Fruit fly (Drosophila melanogaster) whole organism, prepupa: Measurements from ENCODE around the gene wisp.

Experiments used
- CG11902 ChIP-seq: fragments of 200-800 bp; sonication (Bioruptor generic); optimal IDR thresholded peaks from 3 replicates; lab custom pipeline; 2016; ENCODE audit warnings: missing biosample characterization, missing genetic modification characterization
- CG16779 ChIP-seq: fragments of 200-800 bp; sonication (Bioruptor generic); optimal IDR thresholded peaks from 3 replicates; lab custom pipeline; 2017; ENCODE audit warnings: missing biosample characterization, mild to moderate bottlenecking, missing genetic modification characterization
- CG3032 ChIP-seq: fragments of 200-800 bp; optimal IDR thresholded peaks from 2 replicates; lab custom pipeline; 2019; ENCODE audit warnings: missing biosample characterization, mild to moderate bottlenecking, missing genetic modification characterization, moderate library complexity
- CG32006 ChIP-seq: fragments of 200-800 bp; sonication (Bioruptor generic); optimal IDR thresholded peaks from 3 replicates; lab custom pipeline; 2017; ENCODE audit warnings: missing biosample characterization, mild to moderate bottlenecking, missing genetic modification characterization
- CG6276 ChIP-seq: fragments of 200-800 bp; sonication (Bioruptor generic); optimal IDR thresholded peaks from 2 replicates; lab custom pipeline; 2017; ENCODE audit warnings: missing biosample characterization, mild to moderate bottlenecking, missing genetic modification characterization

DNA sequence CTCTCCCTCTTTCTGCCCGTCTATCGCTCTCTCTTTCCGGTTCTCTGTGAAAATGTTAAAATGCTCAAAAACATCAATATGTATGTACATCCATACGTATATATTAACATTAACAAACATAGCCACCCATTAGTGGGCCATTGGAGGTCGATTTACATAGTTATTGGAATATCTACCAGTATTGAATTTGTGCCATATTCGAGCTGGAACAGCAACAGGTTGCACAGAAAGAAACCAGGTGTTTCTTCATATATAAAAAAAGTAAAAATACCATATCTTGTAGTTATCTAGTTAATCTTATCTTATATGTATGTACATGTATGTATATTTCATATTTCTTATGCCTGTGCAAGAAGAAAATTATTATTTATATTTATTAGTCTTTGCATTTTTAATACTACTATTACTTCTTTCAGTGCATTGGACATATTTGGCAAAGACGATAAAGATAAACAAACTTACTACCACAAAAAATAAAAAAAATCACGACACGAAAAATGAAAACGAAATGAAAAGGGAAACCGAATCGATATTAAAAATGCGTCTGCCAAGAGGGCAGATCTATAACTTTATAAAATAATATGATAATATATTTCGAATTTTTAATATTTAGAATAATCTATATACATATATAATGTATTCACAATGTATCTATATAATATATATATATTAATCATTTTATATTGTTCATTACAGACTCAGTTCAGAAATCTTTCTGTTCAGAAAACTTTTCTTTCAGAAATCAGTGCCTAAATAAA, 45.1 kb upstream of the wisp start:
- TF ChIP-seq CG32006 = no peak
- TF ChIP-seq CG16779 = no peak
- no peak for TF ChIP-seq CG6276 (GFP tag; lab: Kevin White, UChicago)
- TF ChIP-seq CG3032 (tag; lab: Kevin White, UChicago) = no peak
- no peak for TF ChIP-seq CG11902 (GFP tag; lab: Kevin White, UChicago)
